Worm (Caenorhabditis elegans) whole organism, L4/young adult: Measurements from ENCODE around the gene F21C10.3.

Source experiments
- W03F9.2 ChIP-seq: fragments of 150-350 bp; optimal IDR thresholded peaks from 2 replicates; lab custom pipeline; 2014; ENCODE audit warnings: missing biosample characterization, missing genetic modification characterization
- dao-5 ChIP-seq: sonication (generic microtip); optimal IDR thresholded peaks from 2 replicates; lab custom pipeline; 2016; ENCODE audit warnings: missing genotype, missing genetic modification characterization, moderate library complexity, missing compliant biosample characterization
- him-1 ChIP-seq: sonication (generic microtip); optimal IDR thresholded peaks from 2 replicates; lab custom pipeline; 2016; ENCODE audit warnings: missing genotype, missing genetic modification reagents, missing genetic modification characterization, missing compliant biosample characterization

DNA sequence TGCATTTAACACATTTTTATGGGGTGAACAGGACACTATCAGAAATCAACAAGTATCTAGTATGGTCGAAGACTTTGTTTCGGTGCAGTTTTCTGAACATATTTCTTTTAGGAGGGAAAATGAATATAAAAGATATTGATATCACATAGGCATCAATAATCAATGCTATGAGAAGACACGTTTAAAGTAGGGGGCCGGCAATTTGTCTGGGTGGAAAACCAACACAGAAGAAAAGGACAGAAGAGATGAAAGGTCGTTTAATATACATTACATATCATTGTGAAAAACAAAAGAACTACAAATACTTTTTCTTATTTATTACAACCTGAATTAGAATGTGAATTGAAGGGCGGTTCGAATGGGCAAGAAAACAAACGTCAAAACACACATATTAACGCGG lies 24.5 kb downstream of the F21C10.3 start:
- no peak for TF ChIP-seq him-1 (tag; lab: Kevin White, UChicago)
- TF ChIP-seq dao-5 (tag; lab: Kevin White, UChicago): no peak
- no peak for TF ChIP-seq W03F9.2 (tag; lab: Kevin White, UChicago)
